Worm (Caenorhabditis elegans) whole organism, L4/young adult: Measurements from ENCODE around the gene C25H3.10.

Experiments
- W03F9.2 ChIP-seq: fragments of 150-350 bp; optimal IDR thresholded peaks from 2 replicates; lab custom pipeline; 2014; ENCODE audit warnings: missing biosample characterization, missing genetic modification characterization
- dao-5 ChIP-seq: sonication (generic microtip); optimal IDR thresholded peaks from 2 replicates; lab custom pipeline; 2016; ENCODE audit warnings: missing genotype, missing genetic modification characterization, moderate library complexity, missing compliant biosample characterization
- him-1 ChIP-seq: sonication (generic microtip); optimal IDR thresholded peaks from 2 replicates; lab custom pipeline; 2016; ENCODE audit warnings: missing genotype, missing genetic modification reagents, missing genetic modification characterization, missing compliant biosample characterization

The C25H3.10 gene

DNA sequence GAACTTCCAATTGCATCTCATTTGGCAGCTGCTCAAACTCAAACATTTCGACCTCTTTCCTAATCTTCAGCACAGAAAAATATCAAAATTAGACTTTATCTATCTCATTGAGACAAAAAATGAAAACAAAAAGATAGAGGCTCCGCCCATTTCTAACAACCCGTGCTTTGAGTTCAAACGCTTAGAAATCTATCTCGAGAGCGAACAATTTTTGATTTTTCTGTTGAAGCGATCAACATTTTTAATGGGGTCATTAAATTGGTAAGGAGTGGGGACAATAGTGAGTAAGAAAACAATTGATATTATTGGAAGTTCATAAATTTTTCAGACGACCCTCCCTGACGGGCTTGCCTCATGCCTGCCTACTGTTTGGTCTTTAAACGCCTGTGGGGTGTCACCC lies at the start of gene C25H3.10, which contains the start of gene C25H3.1:
Gene C25H3.10, minus strand, starts transcription at position 101 of the 400 bp plus-strand sequence.
Gene C25H3.1, plus strand, starts transcription at position 203 of the 400 bp plus-strand sequence.
- no peak for TF ChIP-seq dao-5 (tag; lab: Kevin White, UChicago)
- no peak for TF ChIP-seq him-1 (tag; lab: Kevin White, UChicago)
- no peak for TF ChIP-seq W03F9.2 (tag; lab: Kevin White, UChicago)

DNA sequence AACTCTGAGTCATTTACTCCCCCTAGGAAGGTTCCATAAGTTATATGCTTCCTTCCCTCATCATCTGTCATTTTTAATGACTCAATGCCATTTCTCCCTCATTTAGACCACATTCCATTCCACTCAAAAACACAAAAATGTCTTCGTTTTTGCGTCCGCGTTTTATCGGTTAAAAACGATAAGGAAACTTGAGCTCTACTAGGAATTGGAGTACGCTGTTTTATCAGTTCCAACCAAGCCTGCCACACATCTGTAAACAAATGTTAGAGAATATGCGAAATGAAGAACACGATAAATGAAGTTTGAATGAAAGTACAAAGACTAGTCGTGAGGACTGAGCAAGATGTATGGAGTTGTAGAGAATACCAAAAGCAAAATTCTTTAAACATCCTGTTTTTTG lies 49.6 kb upstream of the C25H3.10 start:
- no peak for TF ChIP-seq dao-5 (tag; lab: Kevin White, UChicago)
- no peak for TF ChIP-seq him-1 (tag; lab: Kevin White, UChicago)
- TF ChIP-seq W03F9.2 (tag; lab: Kevin White, UChicago) = no peak

- TF ChIP-seq him-1 (tag; lab: Kevin White, UChicago) (no peak), W03F9.2 (tag; lab: Kevin White, UChicago) (no peak), dao-5 (tag; lab: Kevin White, UChicago) (no peak)
These were observed 48.5 kb upstream of the C25H3.10 start for ce11 chrII:5747312-5747711.

DNA sequence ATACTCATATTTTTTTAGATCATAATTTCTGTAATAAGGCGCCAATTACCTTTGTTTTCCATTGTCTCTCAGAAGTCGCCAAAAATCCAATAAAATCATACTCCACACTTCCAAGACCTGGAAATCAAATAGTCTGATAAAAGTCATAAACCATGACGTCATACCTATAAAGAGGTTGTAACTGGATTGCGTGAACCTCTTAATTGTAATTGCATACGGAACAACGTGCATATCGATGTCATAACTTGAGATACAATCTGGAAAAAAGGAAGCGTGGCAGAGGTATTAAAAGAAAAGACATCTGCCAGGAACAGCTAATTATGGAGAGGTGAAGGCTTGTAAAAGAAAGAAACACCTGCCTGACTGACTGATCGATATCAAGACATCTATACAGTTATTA lies 46.3 kb upstream of the C25H3.10 start, which contains the start of gene F10C1.9:
Gene F10C1.9, minus strand, starts transcription at position 197 of the 400 bp plus-strand sequence.
- TF ChIP-seq W03F9.2 (tag; lab: Kevin White, UChicago) (no peak), dao-5 (tag; lab: Kevin White, UChicago) (no peak), him-1 (tag; lab: Kevin White, UChicago) (no peak)

DNA sequence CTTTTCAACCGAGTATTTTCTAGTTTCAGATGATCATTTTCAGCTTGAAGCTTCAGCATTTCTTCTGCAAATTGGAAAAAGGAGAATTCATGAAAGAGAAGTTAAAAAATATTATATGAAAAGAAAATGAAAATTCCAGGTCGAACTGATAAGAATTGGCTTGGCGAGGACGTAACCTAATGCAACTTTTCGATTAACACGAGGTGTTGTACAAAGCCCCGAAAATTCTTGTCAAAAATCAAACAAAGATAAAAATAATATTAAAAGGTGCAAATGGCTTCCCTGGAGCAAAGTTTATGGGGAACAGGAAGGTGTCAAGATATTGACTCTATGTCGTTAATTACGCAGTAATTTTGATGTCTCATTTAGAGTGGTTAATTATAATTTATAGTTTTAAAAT lies 45.6 kb upstream of the C25H3.10 start:
- TF ChIP-seq him-1 (tag; lab: Kevin White, UChicago) (no peak), dao-5 (tag; lab: Kevin White, UChicago) (no peak), W03F9.2 (tag; lab: Kevin White, UChicago) (no peak)

DNA sequence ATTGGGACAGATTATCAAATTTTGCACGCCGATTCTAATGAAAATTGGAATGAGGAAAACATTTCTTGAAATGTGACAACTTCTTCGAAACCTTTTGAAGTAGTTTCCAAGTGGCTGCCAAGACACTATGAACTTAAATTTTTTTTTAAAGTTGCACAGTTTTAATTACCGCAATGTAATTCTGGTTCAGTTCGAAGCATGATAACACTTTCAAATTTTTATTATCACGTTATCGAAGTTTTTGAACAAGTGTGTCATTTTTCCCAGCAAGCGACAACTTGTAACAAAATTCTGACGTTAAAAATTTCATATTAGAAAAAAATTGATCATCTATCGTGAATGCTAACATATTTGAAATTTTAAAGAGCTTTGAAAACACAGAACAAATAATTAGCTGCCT lies 44.0 kb upstream of the C25H3.10 start:
- TF ChIP-seq W03F9.2 (tag; lab: Kevin White, UChicago) (no peak), him-1 (tag; lab: Kevin White, UChicago) (no peak), dao-5 (tag; lab: Kevin White, UChicago) (no peak)

- TF ChIP-seq him-1 (tag; lab: Kevin White, UChicago) (no peak), dao-5 (tag; lab: Kevin White, UChicago) (no peak), W03F9.2 (tag; lab: Kevin White, UChicago) (no peak)
These were observed 40.0 kb upstream of the C25H3.10 start, which contains the start of gene hlh-14 for ce11 chrII:5738795-5739194. Gene hlh-14 (minus strand): TSS chrII:5738895.

- TF ChIP-seq W03F9.2 (tag; lab: Kevin White, UChicago) (no peak), him-1 (tag; lab: Kevin White, UChicago) (no peak), dao-5 (tag; lab: Kevin White, UChicago) (no peak)
These were observed 37.8 kb upstream of the C25H3.10 start for ce11 chrII:5736599-5736998.

ce11 chrII:5735744-5736143 lies 37.0 kb upstream of the C25H3.10 start:
- TF ChIP-seq W03F9.2 (tag; lab: Kevin White, UChicago) = no peak
- no peak for TF ChIP-seq him-1 (tag; lab: Kevin White, UChicago)
- TF ChIP-seq dao-5 (tag; lab: Kevin White, UChicago) = no peak

DNA sequence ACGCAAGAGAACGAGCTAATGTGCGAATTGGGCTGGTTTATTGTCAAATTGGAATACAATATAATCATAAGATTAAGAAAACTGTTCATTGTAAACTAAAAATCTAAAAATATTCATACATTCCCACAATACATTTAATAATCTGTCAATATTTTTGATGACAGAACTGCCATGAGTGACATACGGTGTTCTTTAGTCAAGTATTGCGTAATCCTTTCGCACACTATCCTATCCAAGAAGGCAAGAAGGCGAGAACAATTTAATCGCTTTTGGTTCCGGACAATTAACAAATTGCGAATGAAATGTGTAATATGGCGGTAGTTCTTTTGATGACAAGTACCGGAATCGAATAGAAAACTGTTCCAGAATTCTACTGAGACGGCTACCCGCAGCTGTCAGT lies 36.1 kb upstream of the C25H3.10 start:
- no peak for TF ChIP-seq dao-5 (tag; lab: Kevin White, UChicago)
- no peak for TF ChIP-seq W03F9.2 (tag; lab: Kevin White, UChicago)
- TF ChIP-seq him-1 (tag; lab: Kevin White, UChicago) = no peak

DNA sequence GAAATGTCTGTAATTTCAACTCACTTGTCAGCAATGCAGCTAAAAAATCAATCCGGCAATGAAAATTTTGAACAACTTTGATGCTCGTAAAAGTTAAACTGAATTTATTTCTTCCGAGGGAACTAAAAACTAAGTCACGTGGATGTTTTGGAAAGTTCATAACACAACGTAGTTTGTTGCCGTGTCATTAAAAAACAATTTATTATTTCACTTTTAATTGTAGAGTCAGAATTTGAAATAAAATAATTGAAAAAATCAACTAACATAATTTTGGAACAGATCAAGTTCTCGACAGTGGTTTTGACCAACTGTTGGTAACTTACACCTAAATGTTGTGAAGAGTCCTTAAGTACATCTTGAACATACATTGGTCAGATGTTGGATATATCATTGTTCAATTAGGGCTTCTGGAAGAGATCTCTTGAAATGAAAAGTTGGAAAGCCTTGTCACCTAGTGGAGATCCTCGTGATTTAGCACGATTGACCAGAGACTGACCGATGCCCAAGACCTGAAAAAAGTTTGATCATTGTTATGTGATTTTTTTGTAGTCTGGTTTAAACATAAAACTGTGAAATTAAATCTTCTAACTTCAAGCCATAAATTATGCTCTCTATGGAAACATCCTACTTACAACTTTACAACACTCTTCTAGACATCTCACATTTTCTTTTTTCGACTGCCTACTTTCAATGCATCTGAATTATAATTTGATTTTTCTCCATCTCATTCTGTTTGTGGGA lies 31.7 kb upstream of the C25H3.10 start, which contains the start of the genes C18A3.7 and C18A3.11:
Gene C18A3.7, minus strand, starts transcription at position 101 of the 741 bp plus-strand sequence.
Gene C18A3.11, plus strand, starts transcription at position 691 of the 741 bp plus-strand sequence.
- TF ChIP-seq dao-5 (tag; lab: Kevin White, UChicago) (no peak), him-1 (tag; lab: Kevin White, UChicago) (no peak), W03F9.2 (tag; lab: Kevin White, UChicago) (no peak)

DNA sequence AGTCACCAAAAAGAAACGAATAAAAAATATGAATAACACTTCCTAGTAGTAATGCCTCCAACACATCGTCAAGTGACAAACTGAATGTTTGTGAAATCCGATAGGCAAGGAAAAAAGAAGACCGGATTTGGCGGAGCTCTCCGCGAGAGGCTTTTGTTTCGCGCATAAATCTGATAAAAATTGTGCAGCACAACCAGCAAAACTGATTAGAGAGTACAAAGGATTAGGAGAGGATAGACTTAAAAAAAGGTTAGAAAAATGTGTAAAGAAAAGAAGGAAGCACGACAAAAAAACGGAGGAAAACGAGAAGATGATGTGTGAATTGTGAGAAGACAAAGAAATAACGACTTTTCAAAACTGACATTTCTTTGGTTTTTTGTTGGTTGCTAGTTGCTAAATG lies 28.9 kb upstream of the C25H3.10 start, which contains the start of gene rab-3:
Gene rab-3, minus strand, starts transcription at position 147 of the 400 bp plus-strand sequence.
- no peak for TF ChIP-seq dao-5 (tag; lab: Kevin White, UChicago)
- TF ChIP-seq him-1 (tag; lab: Kevin White, UChicago) = peak; percentile 1

DNA sequence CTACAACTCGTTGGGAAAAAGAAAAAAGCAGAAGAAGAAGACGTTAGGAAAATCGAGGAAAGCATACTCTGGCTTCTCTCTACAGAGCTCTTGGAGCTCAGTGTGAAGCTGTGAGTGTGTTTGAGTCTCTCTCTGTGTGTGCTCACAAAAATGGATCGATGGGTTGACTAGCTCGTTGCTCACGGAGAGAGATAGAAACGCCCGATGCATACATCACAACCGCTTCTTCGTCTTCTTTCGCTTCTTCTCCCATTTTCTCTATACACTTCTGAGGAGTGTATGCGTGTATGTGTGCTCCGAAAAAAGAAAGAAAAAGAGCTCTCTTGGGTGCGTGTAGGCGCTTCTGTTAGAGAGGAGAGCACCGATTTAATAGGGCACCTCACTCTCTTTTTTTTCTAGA lies 26.3 kb upstream of the C25H3.10 start:
- TF ChIP-seq dao-5 (tag; lab: Kevin White, UChicago) (no peak), him-1 (tag; lab: Kevin White, UChicago) (peak; percentile 83)

ce11 chrII:5719848-5720247 lies 21.1 kb upstream of the C25H3.10 start, which contains the start of gene damt-1:
Gene damt-1 (plus strand): TSS chrII:5720148.
- TF ChIP-seq dao-5 (tag; lab: Kevin White, UChicago) (no peak), him-1 (tag; lab: Kevin White, UChicago) (no peak), W03F9.2 (tag; lab: Kevin White, UChicago) (no peak)
